Worm (Caenorhabditis elegans) whole organism, L2 larva: ENCODE results near the gene tbx-34.

Source experiments
- blmp-1 ChIP-seq: sonication (generic microtip); optimal IDR thresholded peaks from 2 replicates; lab custom pipeline; 2017; ENCODE audit warnings: missing genetic modification characterization, mild to moderate bottlenecking, missing compliant biosample characterization, antibody characterized with exemption, moderate library complexity; ENCODE audit not compliant: insufficient read depth
- lin-11 ChIP-seq: fragments of 150-350 bp; sonication (generic microtip); optimal IDR thresholded peaks from 2 replicates; lab custom pipeline; 2014; ENCODE audit warnings: missing biosample characterization, missing genetic modification characterization, inconsistent platforms, mixed read lengths
- lin-13 ChIP-seq: fragments of 150-350 bp; optimal IDR thresholded peaks from 2 replicates; lab custom pipeline; 2014; ENCODE audit warnings: missing biosample characterization, missing genetic modification reagents, missing genetic modification characterization
- snpc-4 ChIP-seq: fragments of 150-350 bp; optimal IDR thresholded peaks from 2 replicates; lab custom pipeline; 2014; ENCODE audit warnings: missing biosample characterization, missing genetic modification characterization

ce11 chrIII:11267372-11267771 lies 49.3 kb upstream of the tbx-34 start:
- TF ChIP-seq blmp-1 (tag; lab: Kevin White, UChicago): no peak
- no peak for TF ChIP-seq lin-11
- TF ChIP-seq lin-13 (GFP tag; lab: Kevin White, UChicago): no peak
- TF ChIP-seq snpc-4 (tag; lab: Kevin White, UChicago): no peak
